Worm (Caenorhabditis elegans): ENCODE results near the gene vps-32.1.

vps-32.1 gene

ce11 chrII:6558887-6559286 is 30.6 kb upstream of the vps-32.1 start (continued):
- TF ChIP-seq atf-7 (tag; optimal IDR thresholded peaks at IDR 0.05), result no peak
- no peak for TF ChIP-seq F55B11.4 (tag; optimal IDR thresholded peaks at IDR 0.05; ENCODE audit: borderline replicate concordance, insufficient read depth)
- TF ChIP-seq nhr-27 (tag; optimal IDR thresholded peaks at IDR 0.05), result no peak
- peak; percentile 64 for TF ChIP-seq repo-1 (tag; optimal IDR thresholded peaks at IDR 0.05)
- TF ChIP-seq B0019.2 (GFP tag; conservative IDR thresholded peaks at IDR 0.05), result 0 out of 2 replicates have a peak, but pooled peaks have one; percentile 16
- TF ChIP-seq Y95B8A.8 (GFP tag; IDR thresholded peaks at IDR 0.05), result 0 out of 2 replicates have a peak, but pooled peaks have one; percentile 27
- TF ChIP-seq hmg-1.2 (GFP tag; IDR thresholded peaks at IDR 0.05), result peak; percentile 26; the same call in 1 of the 2 replicates
- no peak for TF ChIP-seq sea-2 (GFP tag; IDR thresholded peaks at IDR 0.05)
- TF ChIP-seq nhr-120 (GFP tag; IDR thresholded peaks at IDR 0.05), result no peak
- TF ChIP-seq mel-28 (tag; optimal IDR thresholded peaks at IDR 0.05; ENCODE audit: borderline replicate concordance), result peak; percentile 52
- no peak for TF ChIP-seq mcd-1 (GFP tag; IDR thresholded peaks at IDR 0.05)
- TF ChIP-seq akir-1 (GFP tag; optimal IDR thresholded peaks at IDR 0.05), result no peak
- TF ChIP-seq sptf-2 (GFP tag; optimal IDR thresholded peaks at IDR 0.05), result no peak
- TF ChIP-seq ztf-22 (GFP tag; optimal IDR thresholded peaks at IDR 0.05), result no peak
- TF ChIP-seq sdz-38 (tag; optimal IDR thresholded peaks at IDR 0.05), result no peak
- no peak for TF ChIP-seq zfh-2 (GFP tag; conservative IDR thresholded peaks at IDR 0.05)
- peak; percentile 75 for TF ChIP-seq ama-1 (optimal IDR thresholded peaks at IDR 0.05)
- no peak for TF ChIP-seq ama-1 (GFP tag; optimal IDR thresholded peaks at IDR 0.05)
- TF ChIP-seq lsl-1 (GFP tag; optimal IDR thresholded peaks at IDR 0.05), result no peak
- TF ChIP-seq rec-8 (tag; optimal IDR thresholded peaks at IDR 0.05), result no peak
- TF ChIP-seq F23B12.7 (tag; optimal IDR thresholded peaks at IDR 0.05; ENCODE audit: insufficient read depth), result no peak
- TF ChIP-seq Y53G8AR.9 (GFP tag; conservative IDR thresholded peaks at IDR 0.05), result peak; percentile 79
- TF ChIP-seq gei-17 (GFP tag; optimal IDR thresholded peaks at IDR 0.05), result no peak
- TF ChIP-seq nfyb-1 (GFP tag; IDR thresholded peaks at IDR 0.05), result peak; percentile 73
- 0 out of 2 replicates have a peak, but pooled peaks have one; percentile 18 for TF ChIP-seq dox-1 (GFP tag; IDR thresholded peaks at IDR 0.05)
- no peak for TF ChIP-seq attf-3 (GFP tag; conservative IDR thresholded peaks at IDR 0.05)
- no peak for TF ChIP-seq egl-44 (GFP tag; IDR thresholded peaks at IDR 0.05)
- 0 out of 2 replicates have a peak, but pooled peaks have one; percentile 29 for TF ChIP-seq cebp-1 (GFP tag; IDR thresholded peaks at IDR 0.05)
- peak; percentile 59 for TF ChIP-seq cebp-1 (tag; optimal IDR thresholded peaks at IDR 0.05)
- no peak for TF ChIP-seq attf-5 (GFP tag; optimal IDR thresholded peaks at IDR 0.05)
- TF ChIP-seq C17E4.6 (GFP tag; IDR thresholded peaks at IDR 0.05), result 0 out of 2 replicates have a peak, but pooled peaks have one; percentile 7
- TF ChIP-seq madf-8 (GFP tag; conservative IDR thresholded peaks at IDR 0.05), result no peak

- TF ChIP-seq atf-7 (tag; optimal IDR thresholded peaks at IDR 0.05) (no peak), mes-4 (tag; optimal IDR thresholded peaks at IDR 0.05) (no peak), nhr-179 (tag; optimal IDR thresholded peaks at IDR 0.05) (no peak), F22D6.2 (tag; optimal IDR thresholded peaks at IDR 0.05) (no peak), madf-6 (GFP tag; IDR thresholded peaks at IDR 0.05) (no peak), snpc-4 (GFP tag; optimal IDR thresholded peaks at IDR 0.05) (no peak), snpc-4 (tag; optimal IDR thresholded peaks at IDR 0.05) (no peak), cebp-2 (GFP tag; IDR thresholded peaks at IDR 0.05) (no peak)
Observed at ce11 chrII:6560291-6560690, 29.2 kb upstream of the vps-32.1 start.

Measured in whole organism, young adult.